Worm (Caenorhabditis elegans) whole organism, late embryonic: ENCODE measurements around the gene F55G11.4.

Experiments used
- C38D4.7 ChIP-seq: fragments of 200-800 bp; sonication (Bioruptor generic); optimal IDR thresholded peaks from 2 replicates; lab custom pipeline; 2018; ENCODE audit warnings: mild to moderate bottlenecking, missing genetic modification characterization, moderate library complexity, missing compliant biosample characterization
- ama-1 ChIP-seq: fragments of 150-350 bp; optimal IDR thresholded peaks from 2 replicates; lab custom pipeline; 2014
- elt-2 ChIP-seq: sonication (generic microtip); optimal IDR thresholded peaks from 2 replicates; lab custom pipeline; 2016; ENCODE audit warnings: missing genetic modification reagents, missing genetic modification characterization, missing compliant biosample characterization
- fkh-10 ChIP-seq: fragments of 150-350 bp; optimal IDR thresholded peaks from 2 replicates; lab custom pipeline; 2014; ENCODE audit warnings: missing biosample characterization, missing genetic modification reagents, missing genetic modification characterization
- madf-2 ChIP-seq: sonication (generic microtip); optimal IDR thresholded peaks from 2 replicates; lab custom pipeline; 2017; ENCODE audit warnings: missing genetic modification characterization, missing compliant biosample characterization
- pax-1 ChIP-seq: fragments of 150-350 bp; optimal IDR thresholded peaks from 2 replicates; lab custom pipeline; 2014; ENCODE audit warnings: missing biosample characterization, missing genetic modification characterization
- sox-4 ChIP-seq: sonication (generic microtip); optimal IDR thresholded peaks from 2 replicates; lab custom pipeline; 2017; ENCODE audit warnings: mild to moderate bottlenecking, missing genetic modification characterization, inconsistent platforms, missing compliant biosample characterization
- unc-42 ChIP-seq: sonication (generic microtip); optimal IDR thresholded peaks from 2 replicates; lab custom pipeline; 2016; ENCODE audit warnings: missing genotype, missing genetic modification characterization, missing compliant biosample characterization
- zip-5 ChIP-seq: sonication (generic microtip); optimal IDR thresholded peaks from 2 replicates; lab custom pipeline; 2016; ENCODE audit warnings: missing genetic modification characterization, missing compliant biosample characterization

DNA sequence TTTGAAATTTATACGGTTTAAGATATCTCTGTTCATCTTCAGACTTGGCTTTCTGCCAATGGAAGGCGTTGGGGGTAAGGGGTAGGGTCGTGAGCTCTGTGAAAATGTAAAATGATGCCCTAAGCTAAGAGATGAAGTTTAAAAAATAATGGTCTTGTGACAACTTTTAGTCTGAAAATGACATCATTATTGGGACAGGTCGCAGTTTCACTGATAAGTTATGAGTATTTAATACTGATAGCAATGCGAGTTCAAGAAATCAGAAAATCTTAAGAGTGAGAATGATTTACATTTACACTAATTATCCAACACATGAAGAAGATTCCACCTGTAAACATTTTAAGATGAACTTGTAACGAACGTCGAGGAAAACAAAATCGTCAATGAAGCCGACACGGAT lies 8.8 kb upstream of the F55G11.4 start:
- no peak for TF ChIP-seq ama-1 (lab: Kevin White, UChicago)
- TF ChIP-seq madf-2 (tag; lab: Kevin White, UChicago) = no peak
- TF ChIP-seq unc-42 (tag; lab: Kevin White, UChicago) = no peak
- TF ChIP-seq fkh-10 (GFP tag; lab: Kevin White, UChicago) = no peak
- no peak for TF ChIP-seq C38D4.7 (GFP tag; lab: Kevin White, UChicago)
- TF ChIP-seq sox-4 (tag; lab: Kevin White, UChicago) = no peak
- TF ChIP-seq zip-5 (tag; lab: Kevin White, UChicago) = no peak
- TF ChIP-seq elt-2 (tag; lab: Kevin White, UChicago) = no peak
- TF ChIP-seq pax-1 (tag; lab: Kevin White, UChicago) = no peak
